Worm (Caenorhabditis elegans) whole organism, late embryonic: Measurements from ENCODE around the gene nlp-43.
A peak's percentile ranks its signal among the peaks of the same experiment; 100 is the strongest.

ENCODE experiments used
- C08G9.2 ChIP-seq: sonication (generic microtip); optimal IDR thresholded peaks from 2 replicates; lab custom pipeline; 2016; ENCODE audit warnings: mild to moderate bottlenecking, missing genetic modification characterization, moderate library complexity, missing compliant biosample characterization
- F13H6.1 ChIP-seq: sonication (generic microtip); optimal IDR thresholded peaks from 2 replicates; lab custom pipeline; 2016; ENCODE audit warnings: missing genetic modification characterization, missing compliant biosample characterization
- K02D7.2 ChIP-seq: sonication (generic microtip); optimal IDR thresholded peaks from 2 replicates; lab custom pipeline; 2017; ENCODE audit warnings: mild to moderate bottlenecking, missing genetic modification characterization, missing compliant biosample characterization
- T23F11.4 ChIP-seq: fragments of 200-800 bp; sonication (Bioruptor generic); optimal IDR thresholded peaks from 2 replicates; lab custom pipeline; 2018; ENCODE audit warnings: mild to moderate bottlenecking, missing genetic modification characterization, missing compliant biosample characterization
- Y22D7AL.16 ChIP-seq: sonication (generic microtip); optimal IDR thresholded peaks from 2 replicates; lab custom pipeline; 2016; ENCODE audit warnings: missing genetic modification characterization, missing compliant biosample characterization
- ahr-1 ChIP-seq: sonication (generic microtip); optimal IDR thresholded peaks from 2 replicates; lab custom pipeline; 2016; ENCODE audit warnings: missing genetic modification characterization, missing compliant biosample characterization
- ceh-14 ChIP-seq: sonication (generic microtip); optimal IDR thresholded peaks from 2 replicates; lab custom pipeline; 2016; ENCODE audit warnings: missing genotype, missing genetic modification characterization, missing compliant biosample characterization
- ceh-18 ChIP-seq: sonication (generic microtip); optimal IDR thresholded peaks from 2 replicates; lab custom pipeline; 2016; ENCODE audit warnings: missing genetic modification characterization, missing compliant biosample characterization
- ceh-19 ChIP-seq: fragments of 200-800 bp; sonication (Bioruptor generic); optimal IDR thresholded peaks from 2 replicates; lab custom pipeline; 2018; ENCODE audit warnings: mild to moderate bottlenecking, missing genetic modification characterization, missing compliant biosample characterization
- ceh-2 ChIP-seq: sonication (generic microtip); optimal IDR thresholded peaks from 2 replicates; lab custom pipeline; 2016; ENCODE audit warnings: missing genotype, missing genetic modification characterization, missing compliant biosample characterization
- ceh-22 ChIP-seq: sonication (generic microtip); optimal IDR thresholded peaks from 2 replicates; lab custom pipeline; 2017; ENCODE audit warnings: missing biosample characterization, missing genetic modification characterization
- ceh-24 ChIP-seq: sonication (generic microtip); optimal IDR thresholded peaks from 2 replicates; lab custom pipeline; 2016; ENCODE audit warnings: mild to moderate bottlenecking, missing genetic modification characterization, missing compliant biosample characterization
- ceh-31 ChIP-seq: sonication (generic microtip); optimal IDR thresholded peaks from 2 replicates; lab custom pipeline; 2016; ENCODE audit warnings: missing genetic modification characterization, missing compliant biosample characterization
- ceh-45 ChIP-seq: fragments of 200-800 bp; sonication (Bioruptor generic); IDR thresholded peaks from 2 replicates; pipeline ENCODE4 v1.3.6; 2022; ENCODE audit warnings: missing genetic modification reagents, missing genetic modification characterization, missing compliant biosample characterization
- ceh-48 ChIP-seq: sonication (generic microtip); optimal IDR thresholded peaks from 2 replicates; lab custom pipeline; 2016; ENCODE audit warnings: missing genetic modification characterization, inconsistent platforms, missing compliant biosample characterization
- ceh-6 ChIP-seq: fragments of 200-800 bp; sonication (Bioruptor generic); optimal IDR thresholded peaks from 2 replicates; lab custom pipeline; 2018; ENCODE audit warnings: mild to moderate bottlenecking, missing genetic modification characterization, missing compliant biosample characterization
- che-1 ChIP-seq: sonication (generic microtip); optimal IDR thresholded peaks from 2 replicates; lab custom pipeline; 2016; ENCODE audit warnings: mild to moderate bottlenecking, missing genetic modification characterization, missing compliant biosample characterization
- dmd-4 ChIP-seq: sonication (generic microtip); optimal IDR thresholded peaks from 2 replicates; lab custom pipeline; 2016; ENCODE audit warnings: borderline replicate concordance, missing genetic modification characterization, missing compliant biosample characterization
- dve-1 ChIP-seq: sonication (generic microtip); optimal IDR thresholded peaks from 2 replicates; lab custom pipeline; 2017; ENCODE audit warnings: antibody characterized with exemption, mild to moderate bottlenecking, missing genetic modification characterization, missing compliant biosample characterization
- elt-2 ChIP-seq: sonication (generic microtip); optimal IDR thresholded peaks from 2 replicates; lab custom pipeline; 2016; ENCODE audit warnings: missing genetic modification reagents, missing genetic modification characterization, missing compliant biosample characterization
- eyg-1 ChIP-seq: sonication (generic microtip); optimal IDR thresholded peaks from 2 replicates; lab custom pipeline; 2016; ENCODE audit warnings: missing genotype, missing genetic modification characterization, missing compliant biosample characterization
- fkh-10 ChIP-seq: fragments of 150-350 bp; optimal IDR thresholded peaks from 2 replicates; lab custom pipeline; 2014; ENCODE audit warnings: missing biosample characterization, missing genetic modification reagents, missing genetic modification characterization
- hlh-13 ChIP-seq: fragments of 200-800 bp; sonication (Bioruptor generic); optimal IDR thresholded peaks from 2 replicates; lab custom pipeline; 2018; ENCODE audit warnings: mild to moderate bottlenecking, missing genetic modification characterization, missing compliant biosample characterization
- hlh-15 ChIP-seq: sonication (generic microtip); optimal IDR thresholded peaks from 2 replicates; lab custom pipeline; 2016; ENCODE audit warnings: missing genetic modification characterization, missing compliant biosample characterization
- hlh-6 ChIP-seq: sonication (generic microtip); optimal IDR thresholded peaks from 2 replicates; lab custom pipeline; 2016; ENCODE audit warnings: missing genotype, missing genetic modification characterization, missing compliant biosample characterization
- hlh-8 ChIP-seq: sonication (generic microtip); optimal IDR thresholded peaks from 2 replicates; lab custom pipeline; 2016; ENCODE audit warnings: missing genotype, missing genetic modification characterization, missing compliant biosample characterization
- lim-6 ChIP-seq: sonication (generic microtip); optimal IDR thresholded peaks from 2 replicates; lab custom pipeline; 2016; ENCODE audit warnings: missing genetic modification characterization, missing compliant biosample characterization
- madf-2 ChIP-seq: sonication (generic microtip); optimal IDR thresholded peaks from 2 replicates; lab custom pipeline; 2017; ENCODE audit warnings: missing genetic modification characterization, missing compliant biosample characterization
- mec-3 ChIP-seq: sonication (generic microtip); optimal IDR thresholded peaks from 2 replicates; lab custom pipeline; 2016; ENCODE audit warnings: borderline replicate concordance, missing genetic modification characterization, missing compliant biosample characterization
- nfya-1 ChIP-seq: sonication (generic microtip); optimal IDR thresholded peaks from 2 replicates; lab custom pipeline; 2017; ENCODE audit warnings: missing genetic modification characterization, mild to moderate bottlenecking, missing compliant biosample characterization, antibody characterized with exemption, moderate library complexity
- nhr-11 ChIP-seq: fragments of 150-350 bp; optimal IDR thresholded peaks from 2 replicates; lab custom pipeline; 2014; ENCODE audit warnings: missing biosample characterization, missing genetic modification characterization
- nhr-232 ChIP-seq: sonication (generic microtip); optimal IDR thresholded peaks from 2 replicates; lab custom pipeline; 2016; ENCODE audit warnings: missing genetic modification characterization, missing compliant biosample characterization
- npax-4 ChIP-seq: sonication (generic microtip); optimal IDR thresholded peaks from 2 replicates; lab custom pipeline; 2016; ENCODE audit warnings: missing genetic modification characterization, missing compliant biosample characterization
- odd-2 ChIP-seq: sonication (generic microtip); optimal IDR thresholded peaks from 2 replicates; lab custom pipeline; 2017; ENCODE audit warnings: antibody characterized with exemption, mild to moderate bottlenecking, missing genetic modification characterization, missing compliant biosample characterization
- pag-3 ChIP-seq: sonication (generic microtip); optimal IDR thresholded peaks from 2 replicates; lab custom pipeline; 2016; ENCODE audit warnings: missing compliant biosample characterization, missing genetic modification characterization, borderline replicate concordance
- pax-1 ChIP-seq: fragments of 150-350 bp; optimal IDR thresholded peaks from 2 replicates; lab custom pipeline; 2014; ENCODE audit warnings: missing biosample characterization, missing genetic modification characterization
- pha-4 ChIP-seq: fragments of 150-350 bp; optimal IDR thresholded peaks from 2 replicates; lab custom pipeline; 2018; ENCODE audit warnings: missing biosample characterization, missing genetic modification reagents, missing genetic modification characterization
- pros-1 ChIP-seq: fragments of 150-350 bp; optimal IDR thresholded peaks from 2 replicates; lab custom pipeline; 2014; ENCODE audit warnings: missing biosample characterization, missing genetic modification reagents, missing genetic modification characterization
- rnt-1 ChIP-seq: sonication (generic microtip); optimal IDR thresholded peaks from 2 replicates; lab custom pipeline; 2016; ENCODE audit warnings: missing genetic modification characterization, missing compliant biosample characterization
- sox-4 ChIP-seq: sonication (generic microtip); optimal IDR thresholded peaks from 2 replicates; lab custom pipeline; 2017; ENCODE audit warnings: mild to moderate bottlenecking, missing genetic modification characterization, inconsistent platforms, missing compliant biosample characterization
- syd-9 ChIP-seq: sonication (generic microtip); optimal IDR thresholded peaks from 2 replicates; lab custom pipeline; 2016; ENCODE audit warnings: mild to moderate bottlenecking, missing genetic modification characterization, moderate library complexity, missing compliant biosample characterization
- ttx-3 ChIP-seq: sonication (generic microtip); optimal IDR thresholded peaks from 2 replicates; lab custom pipeline; 2016; ENCODE audit warnings: missing genetic modification reagents, missing genetic modification characterization, missing compliant biosample characterization
- unc-42 ChIP-seq: sonication (generic microtip); optimal IDR thresholded peaks from 2 replicates; lab custom pipeline; 2016; ENCODE audit warnings: missing genotype, missing genetic modification characterization, missing compliant biosample characterization
- unc-55 ChIP-seq: sonication (generic microtip); optimal IDR thresholded peaks from 2 replicates; lab custom pipeline; 2017; ENCODE audit warnings: missing biosample characterization, missing genetic modification reagents, missing genetic modification characterization
- zip-5 ChIP-seq: sonication (generic microtip); optimal IDR thresholded peaks from 2 replicates; lab custom pipeline; 2016; ENCODE audit warnings: missing genetic modification characterization, missing compliant biosample characterization
- ztf-16 ChIP-seq: sonication (generic microtip); optimal IDR thresholded peaks from 2 replicates; lab custom pipeline; 2017; ENCODE audit warnings: missing genetic modification characterization, missing compliant biosample characterization

nlp-43 gene

DNA sequence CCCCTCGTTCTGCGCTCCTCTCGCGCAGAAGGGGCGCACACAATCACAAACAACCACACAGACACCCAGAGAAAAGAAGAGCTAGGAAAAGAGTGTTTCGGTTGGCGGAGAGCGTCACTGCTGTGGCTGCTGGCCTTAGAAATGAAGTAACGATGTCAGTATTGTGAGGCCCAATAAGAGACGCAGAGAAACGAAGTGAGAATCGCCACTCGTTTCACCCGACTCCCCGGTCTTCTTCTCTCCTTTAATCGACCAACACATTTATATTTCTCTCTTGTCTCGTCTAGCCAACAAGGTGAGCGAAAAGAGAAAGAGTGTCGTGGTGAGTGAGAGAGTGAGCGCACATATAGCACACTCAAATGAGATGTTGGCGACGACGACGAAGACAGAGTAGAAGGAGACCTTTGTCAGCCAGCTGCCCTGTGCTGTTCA, 28.3 kb upstream of the nlp-43 start (continued):
- peak; percentile 84 for TF ChIP-seq pros-1 (tag; lab: Kevin White, UChicago)
- peak; percentile 83 for TF ChIP-seq syd-9 (tag; lab: Kevin White, UChicago)
- TF ChIP-seq ceh-48 (tag; lab: Kevin White, UChicago), result peak; percentile 43
- TF ChIP-seq elt-2 (tag; lab: Kevin White, UChicago), result peak; percentile 20
- no peak for TF ChIP-seq npax-4
- TF ChIP-seq eyg-1 (tag; lab: Kevin White, UChicago), result peak; percentile 40

ce11 chrIII:5017550-5017949, 24.7 kb upstream of the nlp-43 start, which contains the start of gene larp-1:
Gene larp-1 (minus strand): TSS chrIII:5017650.
- no peak for TF ChIP-seq ceh-18 (tag; lab: Kevin White, UChicago)
- TF ChIP-seq Y22D7AL.16 (tag; lab: Kevin White, UChicago), result no peak
- TF ChIP-seq unc-55, result no peak
- TF ChIP-seq ttx-3 (tag; lab: Kevin White, UChicago), result no peak
- TF ChIP-seq F13H6.1, result no peak
- TF ChIP-seq che-1 (tag; lab: Kevin White, UChicago), result no peak
- no peak for TF ChIP-seq ceh-24 (tag; lab: Kevin White, UChicago)
- no peak for TF ChIP-seq ceh-19 (GFP tag; lab: Kevin White, UChicago)
- no peak for TF ChIP-seq mec-3
- TF ChIP-seq, all 69 proteins: peak for 0

- TF ChIP-seq K02D7.2 (tag; lab: Kevin White, UChicago) (no peak), ceh-6 (peak; percentile 73), Y22D7AL.16 (tag; lab: Kevin White, UChicago) (peak; percentile 17), ceh-2 (tag; lab: Kevin White, UChicago) (peak; percentile 69), dve-1 (tag; lab: Kevin White, UChicago) (peak; percentile 96), hlh-13 (GFP tag; lab: Kevin White, UChicago) (no peak), C08G9.2 (peak; percentile 66), nfya-1 (tag; lab: Kevin White, UChicago) (peak; percentile 94), ceh-22 (tag; lab: Kevin White, UChicago) (no peak), che-1 (tag; lab: Kevin White, UChicago) (peak; percentile 56), pag-3 (no peak), odd-2 (tag; lab: Kevin White, UChicago) (no peak), ztf-16 (tag; lab: Kevin White, UChicago) (peak; percentile 84), ceh-18 (tag; lab: Kevin White, UChicago) (peak; percentile 96), hlh-6 (tag; lab: Kevin White, UChicago) (peak; percentile 72), hlh-8 (tag; lab: Kevin White, UChicago) (peak; percentile 49), unc-55 (peak; percentile 65), ahr-1 (tag; lab: Kevin White, UChicago) (peak; percentile 32), ceh-14 (tag; lab: Kevin White, UChicago) (peak; percentile 89), dmd-4 (tag; lab: Kevin White, UChicago) (peak; percentile 15), fkh-10 (no peak), ceh-31 (tag; lab: Kevin White, UChicago) (peak; percentile 91), unc-42 (tag; lab: Kevin White, UChicago) (peak; percentile 66), ceh-45 (GFP tag; lab: Robert Waterston, UW) (0 out of 2 replicates have a peak, but pooled peaks have one; percentile 36), F13H6.1 (peak; percentile 80), syd-9 (tag; lab: Kevin White, UChicago) (peak; percentile 78), madf-2 (tag; lab: Kevin White, UChicago) (peak; percentile 81), eyg-1 (tag; lab: Kevin White, UChicago) (peak; percentile 40), ceh-24 (tag; lab: Kevin White, UChicago) (no peak), nhr-11 (tag; lab: Kevin White, UChicago) (no peak), lim-6 (peak; percentile 5), hlh-15 (peak; percentile 2), nhr-232 (peak; percentile 59), T23F11.4 (peak; percentile 64), rnt-1 (peak; percentile 92), sox-4 (tag; lab: Kevin White, UChicago) (peak; percentile 31), pros-1 (tag; lab: Kevin White, UChicago) (no peak), pha-4 (tag; lab: Kevin White, UChicago) (no peak), zip-5 (tag; lab: Kevin White, UChicago) (peak; percentile 41), pax-1 (tag; lab: Kevin White, UChicago) (no peak), ttx-3 (tag; lab: Kevin White, UChicago) (peak; percentile 58)
These were observed 24.0 kb upstream of the nlp-43 start, which contains the start of gene wip-1 for ce11 chrIII:5018116-5018689. Gene wip-1 (plus strand): TSS chrIII:5018639.
